Fruit fly (Drosophila melanogaster): ENCODE data around the gene Wee1.

DNA sequence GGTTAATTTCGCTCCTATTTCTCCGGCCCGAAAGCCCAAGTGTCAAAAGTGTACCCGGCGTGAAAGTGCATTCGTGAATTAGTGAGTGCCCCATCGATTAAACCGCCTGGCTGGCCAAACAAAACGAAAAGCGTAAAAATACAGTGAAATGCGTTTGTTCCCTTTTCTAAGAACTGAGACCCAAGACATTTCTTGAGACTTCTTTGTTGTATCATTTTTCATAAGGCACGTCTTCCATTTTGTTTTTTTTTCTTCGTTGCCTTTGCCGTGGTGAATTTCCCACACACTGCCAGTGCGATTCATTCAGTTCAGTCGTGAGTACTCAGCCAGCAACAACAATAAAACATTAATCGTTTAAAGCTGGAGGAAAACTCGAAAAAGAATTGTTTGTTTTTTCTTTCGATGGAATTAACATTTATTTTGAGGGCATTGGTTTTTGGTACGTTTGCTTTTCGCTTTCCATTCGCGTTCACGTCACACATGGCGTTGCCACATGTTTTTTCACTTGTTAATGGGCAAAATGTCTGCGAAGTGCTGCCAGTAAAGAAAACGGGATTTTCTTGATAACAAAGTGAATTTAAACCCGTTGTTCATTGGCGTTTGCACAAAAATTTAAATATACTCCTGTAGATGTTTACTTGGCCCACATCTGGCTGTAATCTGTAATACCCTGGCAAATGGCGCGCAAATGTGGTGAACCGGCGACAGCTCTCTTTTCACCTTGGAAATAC, 7.6 kb upstream of the Wee1 start:
- no peak for TF ChIP-seq CG9948 (tag; optimal IDR thresholded peaks at IDR 0.05)
- 0 out of 3 replicates have a peak, but pooled peaks have one; percentile 18 for TF ChIP-seq CG4496 (GFP tag; IDR thresholded peaks at IDR 0.05)
- peak; percentile 96 for TF ChIP-seq EcR (GFP tag; optimal IDR thresholded peaks at IDR 0.05)
- no peak for TF ChIP-seq Snoo (tag; optimal IDR thresholded peaks at IDR 0.05)
- TF ChIP-seq CG34367 (tag; optimal IDR thresholded peaks at IDR 0.05): no peak
- TF ChIP-seq fd96Ca (GFP tag; IDR thresholded peaks at IDR 0.05): no peak
- no peak for TF ChIP-seq CG32121 (GFP tag; IDR thresholded peaks at IDR 0.05)
- TF ChIP-seq CG13204 (GFP tag; optimal IDR thresholded peaks at IDR 0.05): no peak
- TF ChIP-seq CG8159 (tag; optimal IDR thresholded peaks at IDR 0.05): peak; percentile 29
